Fruit fly (Drosophila melanogaster) whole organism, adult: Measurements from ENCODE around the gene Dic1.

ENCODE experiments used
- CG11617 ChIP-seq: fragments of 200-800 bp; sonication (Bioruptor generic); optimal IDR thresholded peaks from 2 replicates; lab custom pipeline; 2017; ENCODE audit warnings: mild to moderate bottlenecking, missing biosample characterization, missing genetic modification reagents, missing genetic modification characterization
- CG12768 ChIP-seq: fragments of 200-800 bp; sonication (Bioruptor generic); optimal IDR thresholded peaks from 2 replicates; lab custom pipeline; 2017; ENCODE audit warnings: missing biosample characterization, missing genetic modification characterization, mild to moderate bottlenecking, moderate library complexity, missing genetic modification reagents
- CG14711 ChIP-seq: fragments of 200-800 bp; sonication (Bioruptor generic); optimal IDR thresholded peaks from 2 replicates; lab custom pipeline; 2018; ENCODE audit warnings: missing biosample characterization, mild to moderate bottlenecking, missing genetic modification characterization, moderate library complexity
- CG1620 ChIP-seq: fragments of 200-800 bp; sonication (Bioruptor generic); optimal IDR thresholded peaks from 2 replicates; lab custom pipeline; 2016; ENCODE audit warnings: missing biosample characterization, missing genetic modification characterization
- CG33017 ChIP-seq: fragments of 200-800 bp; sonication (Bioruptor generic); optimal IDR thresholded peaks from 2 replicates; lab custom pipeline; 2018; ENCODE audit warnings: missing biosample characterization, mild to moderate bottlenecking, missing genetic modification characterization, moderate library complexity
- CG5204 ChIP-seq: fragments of 200-800 bp; sonication (Bioruptor generic); optimal IDR thresholded peaks from 2 replicates; lab custom pipeline; 2016; ENCODE audit warnings: missing biosample characterization, missing genetic modification characterization
- CG7045 ChIP-seq: fragments of 200-800 bp; sonication (Bioruptor generic); optimal IDR thresholded peaks from 2 replicates; lab custom pipeline; 2017; ENCODE audit warnings: missing biosample characterization, mild to moderate bottlenecking, missing genetic modification characterization
- CG7101 ChIP-seq: fragments of 200-800 bp; sonication (Bioruptor generic); optimal IDR thresholded peaks from 2 replicates; lab custom pipeline; 2018; ENCODE audit warnings: missing biosample characterization, mild to moderate bottlenecking, missing genetic modification characterization, moderate library complexity
- Clk ChIP-seq: fragments of 200-800 bp; sonication (Bioruptor generic); optimal IDR thresholded peaks from 2 replicates; lab custom pipeline; 2017; ENCODE audit warnings: missing biosample characterization, missing genetic modification characterization
- Crg-1 ChIP-seq: fragments of 200-800 bp; sonication (Bioruptor generic); optimal IDR thresholded peaks from 2 replicates; lab custom pipeline; 2016; ENCODE audit warnings: missing biosample characterization, missing genetic modification characterization
- Hr96 ChIP-seq: fragments of 200-800 bp; sonication (Bioruptor generic); optimal IDR thresholded peaks from 2 replicates; lab custom pipeline; 2016; ENCODE audit warnings: missing biosample characterization, missing genetic modification characterization
- Mnt ChIP-seq: fragments of 200-800 bp; sonication (Bioruptor generic); optimal IDR thresholded peaks from 2 replicates; lab custom pipeline; 2016; ENCODE audit warnings: missing biosample characterization, mild to moderate bottlenecking, missing genetic modification characterization
- bab1 ChIP-seq: fragments of 200-800 bp; sonication (Bioruptor generic); optimal IDR thresholded peaks from 3 replicates; lab custom pipeline; 2019; ENCODE audit warnings: missing biosample characterization, mild to moderate bottlenecking, missing genetic modification characterization, moderate library complexity
- cic ChIP-seq: fragments of 200-800 bp; sonication (Bioruptor generic); optimal IDR thresholded peaks from 2 replicates; lab custom pipeline; 2017; ENCODE audit warnings: missing biosample characterization, mild to moderate bottlenecking, missing genetic modification characterization, moderate library complexity
- cnc ChIP-seq, 2 experiments: fragments of >200 bp; optimal IDR thresholded peaks; 2 replicates each; lab custom pipeline; 2017
- kay ChIP-seq: fragments of 200-800 bp; sonication (Bioruptor generic); peaks from one replicate; lab custom pipeline; 2016; ENCODE audit warnings: missing biosample characterization, missing genetic modification characterization, borderline replicate concordance
- ovo ChIP-seq: fragments of 200-800 bp; sonication (Bioruptor generic); optimal IDR thresholded peaks from 2 replicates; lab custom pipeline; 2016; ENCODE audit warnings: missing biosample characterization, missing genetic modification characterization
- pad ChIP-seq: fragments of 200-800 bp; sonication (Bioruptor generic); optimal IDR thresholded peaks from 3 replicates; lab custom pipeline; 2017; ENCODE audit warnings: missing biosample characterization, missing genetic modification characterization, mild to moderate bottlenecking, moderate library complexity, missing genetic modification reagents
- tj ChIP-seq: fragments of 200-800 bp; sonication (Bioruptor generic); optimal IDR thresholded peaks from 3 replicates; lab custom pipeline; 2017; ENCODE audit warnings: missing biosample characterization, mild to moderate bottlenecking, missing genetic modification characterization, moderate library complexity
- toe ChIP-seq: fragments of 200-800 bp; sonication (Bioruptor generic); optimal IDR thresholded peaks from 2 replicates; lab custom pipeline; 2016; ENCODE audit warnings: missing biosample characterization, missing genetic modification characterization

Dic1 gene

DNA sequence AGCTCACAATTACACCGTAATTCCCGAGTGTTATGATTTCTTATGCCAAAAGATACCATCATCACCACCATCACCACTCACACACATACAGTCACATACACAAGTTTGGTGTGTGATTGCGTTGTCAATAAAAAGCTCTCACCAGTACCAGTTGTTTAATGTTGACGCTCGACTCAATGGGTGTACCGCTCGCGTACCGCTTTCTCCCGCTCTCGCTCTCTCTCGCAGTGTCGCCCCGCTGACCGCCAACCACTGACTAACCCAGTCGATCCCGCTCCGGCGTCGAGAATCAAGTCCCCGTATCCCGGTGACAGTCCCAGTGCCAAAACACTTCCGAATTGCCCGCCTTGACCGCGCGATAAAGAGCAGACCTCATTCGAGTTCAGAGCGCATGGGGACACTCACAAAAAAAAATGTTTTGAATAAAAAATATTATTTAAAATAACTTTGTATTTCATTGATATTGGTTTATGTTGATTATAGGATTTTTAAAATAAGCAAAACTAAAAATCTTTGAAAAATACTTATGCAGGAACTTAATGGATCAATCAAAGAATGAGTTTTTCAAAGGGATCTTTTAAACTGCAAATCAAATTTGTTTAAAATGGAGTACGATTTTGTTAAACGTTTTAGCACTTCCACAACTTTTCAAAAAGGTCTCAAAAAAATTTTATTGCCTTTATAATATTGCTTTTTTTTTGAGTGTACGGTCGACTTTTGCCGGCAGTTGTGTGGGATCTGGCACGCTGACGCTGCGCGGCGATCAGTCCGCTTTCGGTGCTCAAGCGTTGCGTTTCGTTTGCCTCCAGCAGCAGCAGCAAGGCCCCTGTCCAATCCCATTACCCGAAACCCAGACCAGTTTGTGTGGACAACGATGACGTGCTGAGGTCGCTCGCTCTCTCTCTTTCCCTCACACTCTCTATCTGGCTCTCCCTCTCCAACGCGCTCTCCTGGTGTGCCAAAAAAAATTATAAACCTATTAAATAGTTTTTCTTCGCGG lies at the start of gene Dic1:
TSS of gene Dic1 (plus strand) at position 764 of the 1,000 bp plus-strand sequence.
- peak; percentile 94 for TF ChIP-seq bab1 (GFP tag; lab: Kevin White, UChicago)
- TF ChIP-seq Mnt = peak; percentile 78
- no peak for TF ChIP-seq cnc (optimal IDR thresholded peaks at IDR 0.05; lab: Kevin White, UChicago)
- peak; percentile 86 for TF ChIP-seq Hr96
- peak; percentile 93 for TF ChIP-seq toe (GFP tag; lab: Kevin White, UChicago)
- peak; percentile 90 for TF ChIP-seq pad (GFP tag; lab: Kevin White, UChicago)
- TF ChIP-seq Crg-1 (GFP tag; lab: Kevin White, UChicago) = peak; percentile 92
- peak; percentile 82 for TF ChIP-seq ovo (GFP tag; lab: Kevin White, UChicago)
- peak; percentile 95 for TF ChIP-seq CG5204
- peak; percentile 97 for TF ChIP-seq CG12768 (GFP tag; lab: Kevin White, UChicago)
- TF ChIP-seq CG11617 (GFP tag; lab: Kevin White, UChicago) = peak; percentile 99
- TF ChIP-seq Clk (GFP tag; lab: Kevin White, UChicago) = peak; percentile 93
- TF ChIP-seq CG33017 (tag; lab: Kevin White, UChicago) = peak; percentile 95
- TF ChIP-seq CG14711 (tag; lab: Kevin White, UChicago) = peak; percentile 94
- TF ChIP-seq cic (GFP tag; lab: Kevin White, UChicago) = peak; percentile 62
- peak; percentile 83 for TF ChIP-seq tj (GFP tag; lab: Kevin White, UChicago)
- TF ChIP-seq kay (GFP tag; lab: Kevin White, UChicago) = peak; percentile 98
- peak; percentile 89 for TF ChIP-seq CG1620 (GFP tag; lab: Kevin White, UChicago)
- TF ChIP-seq CG7045 (GFP tag; lab: Kevin White, UChicago) = peak; percentile 98
- TF ChIP-seq CG7101 = peak; percentile 96

DNA sequence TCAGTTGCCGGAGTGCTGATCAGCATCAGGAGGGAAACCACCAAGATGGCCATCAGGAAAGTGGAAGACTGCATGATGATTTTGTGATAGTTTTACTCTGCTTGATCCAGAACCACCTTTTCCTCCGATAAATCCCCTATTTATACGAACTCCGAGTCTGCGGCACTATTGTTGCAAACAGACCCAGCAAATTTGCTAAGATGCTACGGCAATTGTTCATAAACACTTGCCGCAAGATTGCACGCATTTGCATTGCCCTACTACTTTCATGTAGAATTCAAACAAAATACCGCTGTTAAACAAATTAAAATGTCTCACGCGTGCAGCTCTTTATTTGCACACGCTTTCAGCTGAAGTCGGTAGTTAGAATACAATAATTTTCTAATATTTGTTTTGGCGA lies 45.6 kb upstream of the Dic1 start, which contains the start of gene CG45080:
TSS of gene CG45080 (minus strand) at position 101 of the 400 bp plus-strand sequence.
- no peak for TF ChIP-seq cnc (optimal IDR thresholded peaks at IDR 0.05; lab: Kevin White, UChicago)
- TF ChIP-seq CG5204 = no peak
- TF ChIP-seq cic (GFP tag; lab: Kevin White, UChicago) = no peak
- no peak for TF ChIP-seq CG7045 (GFP tag; lab: Kevin White, UChicago)
- TF ChIP-seq tj (GFP tag; lab: Kevin White, UChicago) = no peak
- no peak for TF ChIP-seq kay (GFP tag; lab: Kevin White, UChicago)
- no peak for TF ChIP-seq Crg-1 (GFP tag; lab: Kevin White, UChicago)
- TF ChIP-seq CG1620 (GFP tag; lab: Kevin White, UChicago) = no peak
- TF ChIP-seq Clk (GFP tag; lab: Kevin White, UChicago) = no peak
- TF ChIP-seq CG11617 (GFP tag; lab: Kevin White, UChicago) = no peak
- no peak for TF ChIP-seq CG12768 (GFP tag; lab: Kevin White, UChicago)

DNA sequence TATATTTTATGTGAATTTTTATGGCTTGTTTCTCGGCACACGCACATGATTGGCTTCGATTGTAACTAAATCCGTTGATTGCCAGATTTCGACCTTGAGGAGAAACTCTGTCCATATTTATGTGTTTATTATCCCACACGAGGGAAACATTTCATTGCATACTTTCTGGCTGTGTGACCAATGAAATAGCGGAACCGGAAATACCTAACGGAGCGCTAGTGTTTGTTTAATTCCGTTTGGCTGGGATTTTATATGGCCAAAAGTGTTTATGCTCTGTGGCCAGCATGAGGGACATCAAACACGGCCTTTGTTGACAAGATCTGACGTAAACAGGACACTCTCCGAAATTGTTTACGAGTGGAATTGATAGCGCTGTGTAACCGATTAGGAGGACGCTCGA lies 44.9 kb upstream of the Dic1 start:
- TF ChIP-seq CG14711 (tag; lab: Kevin White, UChicago) (no peak), cnc (optimal IDR thresholded peaks at IDR 0.05; lab: Kevin White, UChicago) (no peak), toe (GFP tag; lab: Kevin White, UChicago) (no peak), CG33017 (tag; lab: Kevin White, UChicago) (no peak), Hr96 (no peak), Clk (GFP tag; lab: Kevin White, UChicago) (no peak), CG12768 (GFP tag; lab: Kevin White, UChicago) (no peak), tj (GFP tag; lab: Kevin White, UChicago) (no peak), pad (GFP tag; lab: Kevin White, UChicago) (no peak), CG5204 (no peak), Crg-1 (GFP tag; lab: Kevin White, UChicago) (no peak), CG11617 (GFP tag; lab: Kevin White, UChicago) (no peak), kay (GFP tag; lab: Kevin White, UChicago) (no peak), bab1 (GFP tag; lab: Kevin White, UChicago) (no peak), cic (GFP tag; lab: Kevin White, UChicago) (no peak), Mnt (no peak)

DNA sequence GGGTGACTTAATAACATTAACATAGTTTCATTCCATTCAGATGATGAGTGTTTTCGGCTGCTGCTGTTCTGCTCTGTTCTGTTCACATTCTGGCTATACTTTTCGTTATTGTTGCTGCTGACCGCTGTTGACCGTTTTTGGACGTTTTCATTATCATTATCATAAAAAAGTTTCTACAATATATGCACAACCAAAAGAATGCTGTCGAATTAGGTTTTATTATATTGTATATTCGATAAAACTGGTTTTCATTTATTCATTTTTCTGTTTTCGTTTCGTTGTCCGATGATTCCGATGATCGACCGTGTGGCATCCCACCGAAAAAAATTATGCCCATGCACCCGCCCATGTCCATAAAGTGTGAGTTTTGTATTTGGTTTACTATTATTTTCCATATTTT lies 31.7 kb upstream of the Dic1 start:
- no peak for TF ChIP-seq CG14711 (tag; lab: Kevin White, UChicago)
- TF ChIP-seq pad (GFP tag; lab: Kevin White, UChicago) = no peak
- no peak for TF ChIP-seq CG33017 (tag; lab: Kevin White, UChicago)
- no peak for TF ChIP-seq cnc (optimal IDR thresholded peaks at IDR 0.05; lab: Kevin White, UChicago)
- no peak for TF ChIP-seq Mnt
- no peak for TF ChIP-seq tj (GFP tag; lab: Kevin White, UChicago)
- no peak for TF ChIP-seq kay (GFP tag; lab: Kevin White, UChicago)
- no peak for TF ChIP-seq bab1 (GFP tag; lab: Kevin White, UChicago)
- TF ChIP-seq CG12768 (GFP tag; lab: Kevin White, UChicago) = no peak
- TF ChIP-seq Crg-1 (GFP tag; lab: Kevin White, UChicago) = no peak
- TF ChIP-seq ovo (GFP tag; lab: Kevin White, UChicago) = no peak
- no peak for TF ChIP-seq Hr96
- TF ChIP-seq CG7045 (GFP tag; lab: Kevin White, UChicago) = no peak
- no peak for TF ChIP-seq toe (GFP tag; lab: Kevin White, UChicago)

DNA sequence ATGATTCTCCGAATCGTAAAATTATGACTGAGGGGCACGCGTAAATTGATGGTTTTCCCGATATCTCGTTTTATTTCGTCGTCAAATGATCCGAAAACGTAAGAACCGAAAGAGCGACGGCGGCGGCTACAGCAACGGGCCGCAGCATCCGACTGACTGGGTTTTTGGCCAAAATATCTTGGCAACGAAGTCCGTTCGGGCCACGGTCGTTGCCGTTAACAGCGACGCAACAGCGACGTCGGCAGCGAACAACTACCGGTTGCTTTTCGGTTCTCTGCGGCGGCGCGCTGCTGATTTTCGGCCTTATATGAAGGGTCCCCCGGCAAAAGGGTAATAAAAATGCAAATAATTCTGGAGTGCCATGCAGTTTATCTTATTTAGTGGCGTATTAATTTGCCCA lies 30.7 kb upstream of the Dic1 start, which contains the start of gene PK2-R2:
TSS of gene PK2-R2 (minus strand) at position 160 of the 400 bp plus-strand sequence.
- no peak for TF ChIP-seq CG11617 (GFP tag; lab: Kevin White, UChicago)
- no peak for TF ChIP-seq Crg-1 (GFP tag; lab: Kevin White, UChicago)
